Fruit fly (Drosophila melanogaster) whole organism, embryonic: ENCODE results near the gene CG33767.
A peak's percentile ranks its signal among the peaks of the same experiment; 100 is the strongest.

Experiments
- ATbp ChIP-seq: fragments of 200-800 bp; sonication (Bioruptor generic); optimal IDR thresholded peaks from 2 replicates; lab custom pipeline; 2017; ENCODE audit warnings: missing biosample characterization, mild to moderate bottlenecking, missing genetic modification characterization, missing genetic modification reagents
- Aef1 ChIP-seq: fragments of 200-800 bp; sonication (Bioruptor generic); IDR thresholded peaks from 3 replicates; pipeline ENCODE4 v1.3.6; 2022; ENCODE audit warnings: missing biosample characterization, missing genetic modification characterization
- BEAF-32 ChIP-seq: fragments of 200-800 bp; sonication (Bioruptor generic); optimal IDR thresholded peaks from 3 replicates; lab custom pipeline; 2017; ENCODE audit warnings: missing biosample characterization, missing genetic modification characterization, mild to moderate bottlenecking, moderate library complexity, missing genetic modification reagents
- CG1024 ChIP-seq: fragments of 200-800 bp; sonication (Bioruptor generic); IDR thresholded peaks from 2 replicates; pipeline ENCODE4 v1.3.6; 2022; ENCODE audit warnings: missing biosample characterization, missing genetic modification characterization
- CG13624 ChIP-seq: fragments of 200-800 bp; sonication (Bioruptor generic); optimal IDR thresholded peaks from 2 replicates; lab custom pipeline; 2016; ENCODE audit warnings: missing biosample characterization, missing genetic modification characterization
- CG16863 ChIP-seq: fragments of 200-800 bp; sonication (Bioruptor generic); optimal IDR thresholded peaks from 3 replicates; lab custom pipeline; 2016; ENCODE audit warnings: missing biosample characterization, missing genetic modification characterization
- CG17361 ChIP-seq: fragments of 200-800 bp; sonication (Bioruptor generic); IDR thresholded peaks from 3 replicates; pipeline ENCODE4 v1.3.6; 2022; ENCODE audit warnings: missing biosample characterization, missing genetic modification characterization
- CG17385 ChIP-seq: fragments of 200-800 bp; sonication (Bioruptor generic); optimal IDR thresholded peaks from 3 replicates; lab custom pipeline; 2018; ENCODE audit warnings: missing biosample characterization, mild to moderate bottlenecking, missing genetic modification characterization
- CG18262 ChIP-seq: fragments of 200-800 bp; optimal IDR thresholded peaks from 3 replicates; lab custom pipeline; 2019; ENCODE audit warnings: missing biosample characterization, mild to moderate bottlenecking, missing genetic modification characterization, moderate library complexity
- CG2116 ChIP-seq: fragments of 200-800 bp; sonication (Bioruptor generic); optimal IDR thresholded peaks from 3 replicates; lab custom pipeline; 2018; ENCODE audit warnings: missing biosample characterization, mild to moderate bottlenecking, missing genetic modification characterization
- CG2199 ChIP-seq: fragments of 200-800 bp; sonication (Bioruptor generic); IDR thresholded peaks from 3 replicates; pipeline ENCODE4 v1.3.6; 2022; ENCODE audit warnings: missing biosample characterization, missing genetic modification characterization
- CG2889 ChIP-seq: fragments of 200-800 bp; sonication (Bioruptor generic); IDR thresholded peaks from 3 replicates; pipeline ENCODE4 v1.3.6; 2022; ENCODE audit warnings: missing biosample characterization, missing genetic modification characterization
- CG4282 ChIP-seq: fragments of 200-800 bp; sonication (Bioruptor generic); optimal IDR thresholded peaks from 2 replicates; lab custom pipeline; 2016; ENCODE audit warnings: missing biosample characterization, missing genetic modification characterization
- CG6254 ChIP-seq: fragments of 200-800 bp; sonication (Bioruptor generic); optimal IDR thresholded peaks from 3 replicates; lab custom pipeline; 2017; ENCODE audit warnings: mild to moderate bottlenecking, missing biosample characterization, missing genetic modification reagents, missing genetic modification characterization
- CG7357 ChIP-seq: fragments of 200-800 bp; sonication (Bioruptor generic); IDR thresholded peaks from 3 replicates; pipeline ENCODE4 v1.3.6; 2022; ENCODE audit warnings: missing biosample characterization, missing genetic modification characterization
- CG9932 ChIP-seq: fragments of 200-800 bp; sonication (Bioruptor generic); IDR thresholded peaks from 2 replicates; pipeline ENCODE4 v1.3.6; 2022; ENCODE audit warnings: missing biosample characterization, missing genetic modification characterization
- D ChIP-seq, 2 experiments: fragments of 200-800 bp in 1 of 2; fragments of >200 bp in 1 of 2; sonication (Bioruptor generic) in 1 of 2; optimal IDR thresholded peaks; 2 replicates in 1 of 2; 3 replicates in 1 of 2; lab custom pipeline; 2017; ENCODE audit warnings: mild to moderate bottlenecking in 1 of 2, missing biosample characterization in 1 of 2, missing genetic modification characterization in 1 of 2, missing genetic modification reagents in 1 of 2
- Deaf1 ChIP-seq: fragments of 200-800 bp; optimal IDR thresholded peaks from 3 replicates; lab custom pipeline; 2019; ENCODE audit warnings: missing biosample characterization, mild to moderate bottlenecking, missing genetic modification characterization, moderate library complexity
- Ets65A ChIP-seq: fragments of 200-800 bp; sonication (Bioruptor generic); peaks from one replicate; lab custom pipeline; 2016; ENCODE audit warnings: missing biosample characterization, missing genetic modification characterization
- Gug ChIP-seq: fragments of 200-800 bp; sonication (Bioruptor generic); IDR thresholded peaks from 4 replicates; pipeline ENCODE4 v1.3.6; 2022; ENCODE audit warnings: missing biosample characterization, missing genetic modification characterization
- H15 ChIP-seq: fragments of 200-800 bp; sonication (Bioruptor generic); IDR thresholded peaks from 3 replicates; pipeline ENCODE4 v1.3.6; 2022; ENCODE audit warnings: missing biosample characterization, missing genetic modification characterization
- HLH3B ChIP-seq: fragments of 200-800 bp; sonication (Bioruptor generic); IDR thresholded peaks from 2 replicates; pipeline ENCODE4 v1.3.6; 2022; ENCODE audit warnings: missing biosample characterization, missing genetic modification characterization
- Hey ChIP-seq: fragments of 200-800 bp; sonication (Bioruptor generic); optimal IDR thresholded peaks from 3 replicates; lab custom pipeline; 2018; ENCODE audit warnings: missing biosample characterization, mild to moderate bottlenecking, missing genetic modification characterization
- Hmr ChIP-seq: fragments of 200-800 bp; sonication (Bioruptor generic); optimal IDR thresholded peaks from 3 replicates; lab custom pipeline; 2017; ENCODE audit warnings: mild to moderate bottlenecking, missing biosample characterization, missing genetic modification reagents, missing genetic modification characterization
- MBD-R2 ChIP-seq: fragments of 200-800 bp; sonication (Bioruptor generic); IDR thresholded peaks from 2 replicates; pipeline ENCODE4 v1.3.6; 2022; ENCODE audit warnings: missing biosample characterization, missing genetic modification characterization
- MESR4 ChIP-seq: fragments of 200-800 bp; sonication (Bioruptor generic); optimal IDR thresholded peaks from 2 replicates; lab custom pipeline; 2018; ENCODE audit warnings: missing biosample characterization, mild to moderate bottlenecking, missing genetic modification characterization, moderate library complexity
- NFAT ChIP-seq: fragments of 200-800 bp; sonication (Bioruptor generic); IDR thresholded peaks from 2 replicates; pipeline ENCODE4 v1.3.6; 2022; ENCODE audit warnings: missing biosample characterization, missing genetic modification characterization
- Optix ChIP-seq: fragments of 200-800 bp; sonication (Bioruptor generic); IDR thresholded peaks from 3 replicates; pipeline ENCODE4 v1.3.6; 2022; ENCODE audit warnings: missing biosample characterization, missing genetic modification characterization
- abd-A ChIP-seq: fragments of 200-800 bp; sonication (Bioruptor generic); optimal IDR thresholded peaks from 3 replicates; lab custom pipeline; 2019; ENCODE audit warnings: missing biosample characterization, mild to moderate bottlenecking, missing genetic modification characterization, moderate library complexity
- bbx ChIP-seq: fragments of 200-800 bp; sonication (Bioruptor generic); IDR thresholded peaks from 2 replicates; pipeline ENCODE4 v1.3.6; 2022; ENCODE audit warnings: missing biosample characterization, missing genetic modification characterization; ENCODE audit not compliant: partially characterized antibody
- bigmax ChIP-seq: fragments of 200-800 bp; sonication (Bioruptor generic); optimal IDR thresholded peaks from 2 replicates; lab custom pipeline; 2018; ENCODE audit warnings: missing biosample characterization, mild to moderate bottlenecking, missing genetic modification characterization
- cas ChIP-seq: fragments of 200-800 bp; sonication (Bioruptor generic); IDR thresholded peaks from 2 replicates; pipeline ENCODE4 v1.3.6; 2022; ENCODE audit warnings: missing biosample characterization, missing genetic modification characterization
- corto ChIP-seq: fragments of 200-800 bp; sonication (Bioruptor generic); optimal IDR thresholded peaks from 2 replicates; lab custom pipeline; 2016; ENCODE audit warnings: missing biosample characterization, mild to moderate bottlenecking, missing genetic modification characterization, moderate library complexity
- crp ChIP-seq, 2 experiments: fragments of 200-800 bp; sonication (Bioruptor generic); optimal IDR thresholded peaks; 2 replicates in 1 of 2; 3 replicates in 1 of 2; lab custom pipeline; 2017; ENCODE audit warnings: missing biosample characterization in 2 of 2, missing genetic modification characterization in 2 of 2, mild to moderate bottlenecking in 1 of 2, moderate library complexity in 1 of 2
- esg ChIP-seq: fragments of 200-800 bp; sonication (Bioruptor generic); conservative IDR thresholded peaks from 2 replicates; pipeline ENCODE4 v1.3.6; 2022; ENCODE audit warnings: missing biosample characterization, missing genetic modification characterization
- grau ChIP-seq: fragments of 200-800 bp; optimal IDR thresholded peaks from 3 replicates; lab custom pipeline; 2019; ENCODE audit warnings: missing biosample characterization, mild to moderate bottlenecking, missing genetic modification characterization, moderate library complexity
- grn ChIP-seq: fragments of 200-800 bp; sonication (Bioruptor generic); optimal IDR thresholded peaks from 3 replicates; lab custom pipeline; 2017; ENCODE audit warnings: missing biosample characterization, missing genetic modification characterization
- hth ChIP-seq: fragments of >200 bp; optimal IDR thresholded peaks from 2 replicates; lab custom pipeline; 2017; ENCODE audit warnings: inconsistent platforms
- insv ChIP-seq, 2 experiments: fragments of 200-800 bp; sonication (Bioruptor generic); optimal IDR thresholded peaks; 3 replicates each; lab custom pipeline; 2016 to 2018; ENCODE audit warnings: missing biosample characterization in 2 of 2, missing genetic modification characterization in 2 of 2
- oc ChIP-seq: fragments of 200-800 bp; sonication (Bioruptor generic); optimal IDR thresholded peaks from 2 replicates; lab custom pipeline; 2018; ENCODE audit warnings: missing biosample characterization, mild to moderate bottlenecking, missing genetic modification characterization, moderate library complexity
- onecut ChIP-seq: fragments of 200-800 bp; sonication (Bioruptor generic); IDR thresholded peaks from 2 replicates; pipeline ENCODE4 v1.3.6; 2022; ENCODE audit warnings: missing biosample characterization, missing genetic modification characterization
- pros ChIP-seq: fragments of 200-800 bp; sonication (Bioruptor generic); optimal IDR thresholded peaks from 3 replicates; lab custom pipeline; 2019; ENCODE audit warnings: missing biosample characterization, mild to moderate bottlenecking, missing genetic modification characterization, moderate library complexity
- toy ChIP-seq: fragments of 200-800 bp; sonication (Bioruptor generic); IDR thresholded peaks from 2 replicates; pipeline ENCODE4 v1.3.6; 2022; ENCODE audit warnings: missing biosample characterization, missing genetic modification characterization
- vfl ChIP-seq: fragments of 200-800 bp; sonication (Bioruptor generic); optimal IDR thresholded peaks from 2 replicates; lab custom pipeline; 2016; ENCODE audit warnings: missing biosample characterization, missing genetic modification characterization
- zen2 ChIP-seq: fragments of 200-800 bp; sonication (Bioruptor generic); IDR thresholded peaks from 3 replicates; pipeline ENCODE4 v1.3.6; 2022; ENCODE audit warnings: missing biosample characterization, missing genetic modification characterization; ENCODE audit not compliant: partially characterized antibody

Gene CG33767

dm6 chr3L:22646007-22646406 is at the start of gene CG33767:
Gene CG33767 (plus strand): TSS chr3L:22646307.
- TF ChIP-seq MESR4 (GFP tag; lab: Kevin White, UChicago) (no peak), crp (GFP tag; optimal IDR thresholded peaks at IDR 0.05; lab: Kevin White, UChicago) (no peak), CG9932 (no peak), Hmr (no peak), CG17385 (GFP tag; lab: Kevin White, UChicago) (no peak), CG13624 (GFP tag; lab: Kevin White, UChicago) (no peak), insv (GFP tag; optimal IDR thresholded peaks at IDR 0.05; lab: Kevin White, UChicago) (no peak), bigmax (GFP tag; lab: Kevin White, UChicago) (no peak), HLH3B (GFP tag; lab: Robert Waterston, UW) (no peak), D (optimal IDR thresholded peaks at IDR 0.05; lab: Kevin White, UChicago) (no peak), D (GFP tag; optimal IDR thresholded peaks at IDR 0.05; lab: Kevin White, UChicago) (no peak), bbx (GFP tag; lab: Robert Waterston, UW) (no peak), CG17361 (GFP tag; lab: Robert Waterston, UW) (no peak), NFAT (GFP tag; lab: Robert Waterston, UW) (no peak)

- TF ChIP-seq Optix (GFP tag; lab: Robert Waterston, UW) (no peak), CG2889 (GFP tag; lab: Robert Waterston, UW) (no peak), pros (GFP tag; lab: Kevin White, UChicago) (peak; percentile 30), oc (peak; percentile 81), H15 (0 out of 3 replicates have a peak, but pooled peaks have one; percentile 14), Ets65A (GFP tag; lab: Kevin White, UChicago) (peak; percentile 40), ATbp (no peak), Hey (peak; percentile 93), grn (peak; percentile 72), grau (tag; lab: Kevin White, UChicago) (peak; percentile 28), D (optimal IDR thresholded peaks at IDR 0.05; lab: Kevin White, UChicago) (no peak), D (GFP tag; optimal IDR thresholded peaks at IDR 0.05; lab: Kevin White, UChicago) (no peak), zen2 (GFP tag; lab: Robert Waterston, UW) (no peak)
Observed at dm6 chr3L:22605637-22606419, 40.3 kb upstream of the CG33767 start, which contains the start of gene ND-B14.5AL. Gene ND-B14.5AL (plus strand): TSS chr3L:22606369.

dm6 chr3L:22607076-22607475 is 39.0 kb upstream of the CG33767 start:
- peak; percentile 92 for TF ChIP-seq onecut (GFP tag; lab: Robert Waterston, UW)
- peak; percentile 44 for TF ChIP-seq abd-A (tag; lab: Kevin White, UChicago)
- TF ChIP-seq vfl (GFP tag; lab: Kevin White, UChicago), result no peak
- peak; percentile 11 for TF ChIP-seq CG6254 (GFP tag; lab: Kevin White, UChicago)

dm6 chr3L:22616784-22617183 is 29.3 kb upstream of the CG33767 start:
- TF ChIP-seq MBD-R2 (no peak), Gug (no peak), CG18262 (no peak), CG2199 (GFP tag; lab: Robert Waterston, UW) (0 out of 3 replicates have a peak, but pooled peaks have one; percentile 50), insv (GFP tag; optimal IDR thresholded peaks at IDR 0.05; lab: Kevin White, UChicago) (no peak), toy (GFP tag; lab: Robert Waterston, UW) (no peak), vfl (GFP tag; lab: Kevin White, UChicago) (no peak), BEAF-32 (GFP tag; lab: Kevin White, UChicago) (no peak), CG2116 (no peak), cas (GFP tag; lab: Robert Waterston, UW) (no peak), esg (GFP tag; lab: Robert Waterston, UW) (no peak), CG4282 (GFP tag; lab: Kevin White, UChicago) (no peak), Aef1 (GFP tag; lab: Robert Waterston, UW) (no peak), hth (lab: Kevin White, UChicago) (no peak), CG1024 (GFP tag; lab: Robert Waterston, UW) (no peak), Deaf1 (tag; lab: Kevin White, UChicago) (no peak), CG16863 (no peak), CG7357 (GFP tag; lab: Robert Waterston, UW) (no peak), corto (GFP tag; lab: Kevin White, UChicago) (no peak)
